Worm (Caenorhabditis elegans) whole organism, L1 larva: ENCODE measurements around the gene srd-36.

Source experiments
- C34B4.2 ChIP-seq: sonication (generic microtip); optimal IDR thresholded peaks from 2 replicates; lab custom pipeline; 2017; ENCODE audit warnings: mild to moderate bottlenecking, missing genetic modification characterization, missing compliant biosample characterization
- F16B12.6 ChIP-seq: fragments of 150-350 bp; optimal IDR thresholded peaks from 2 replicates; lab custom pipeline; 2014; ENCODE audit warnings: missing biosample characterization, missing genetic modification characterization
- Y116A8C.19 ChIP-seq: sonication (generic microtip); optimal IDR thresholded peaks from 2 replicates; lab custom pipeline; 2016; ENCODE audit warnings: missing compliant biosample characterization, missing genetic modification characterization, borderline replicate concordance
- aha-1 ChIP-seq: fragments of 150-350 bp; optimal IDR thresholded peaks from 2 replicates; lab custom pipeline; 2014; ENCODE audit warnings: missing biosample characterization, missing genetic modification characterization
- ceh-63 ChIP-seq: fragments of 200-800 bp; sonication (Bioruptor generic); optimal IDR thresholded peaks from 2 replicates; lab custom pipeline; 2018; ENCODE audit warnings: mild to moderate bottlenecking, missing genetic modification characterization, missing compliant biosample characterization
- ceh-8 ChIP-seq: fragments of 200-800 bp; sonication (Bioruptor generic); optimal IDR thresholded peaks from 2 replicates; lab custom pipeline; 2018; ENCODE audit warnings: mild to moderate bottlenecking, missing genetic modification characterization, moderate library complexity, missing compliant biosample characterization
- ceh-90 ChIP-seq: sonication (generic microtip); optimal IDR thresholded peaks from 2 replicates; lab custom pipeline; 2016; ENCODE audit warnings: missing genetic modification characterization, missing compliant biosample characterization
- ces-1 ChIP-seq: fragments of 150-350 bp; optimal IDR thresholded peaks from 2 replicates; lab custom pipeline; 2014; ENCODE audit warnings: missing biosample characterization, missing genetic modification reagents, missing genetic modification characterization
- dpl-1 ChIP-seq, 3 experiments: fragments of 150-350 bp in 2 of 3; sonication (generic microtip) in 1 of 3; optimal IDR thresholded peaks; 2 replicates each; lab custom pipeline; 2014 to 2017; ENCODE audit warnings: missing biosample characterization in 3 of 3, missing genetic modification characterization in 3 of 3, missing genetic modification reagents in 3 of 3
- dsc-1 ChIP-seq: sonication (generic microtip); optimal IDR thresholded peaks from 2 replicates; lab custom pipeline; 2016; ENCODE audit warnings: mild to moderate bottlenecking, missing genetic modification characterization, missing compliant biosample characterization
- efl-3 ChIP-seq: fragments of 200-800 bp; sonication (Bioruptor generic); optimal IDR thresholded peaks from 2 replicates; lab custom pipeline; 2018; ENCODE audit warnings: mild to moderate bottlenecking, missing genetic modification characterization, missing compliant biosample characterization
- egl-13 ChIP-seq: sonication (generic microtip); optimal IDR thresholded peaks from 2 replicates; lab custom pipeline; 2016; ENCODE audit warnings: missing genotype, missing genetic modification reagents, missing genetic modification characterization, missing compliant biosample characterization
- egl-27 ChIP-seq, 2 experiments: fragments of 150-350 bp in 1 of 2; sonication (generic microtip); optimal IDR thresholded peaks; 3 replicates each; lab custom pipeline; 2017 to 2018; ENCODE audit warnings: missing biosample characterization in 2 of 2, missing genetic modification characterization in 2 of 2, missing genetic modification reagents in 2 of 2
- elt-2 ChIP-seq: sonication (generic microtip); optimal IDR thresholded peaks from 2 replicates; lab custom pipeline; 2016; ENCODE audit warnings: missing genetic modification characterization, mild to moderate bottlenecking, inconsistent platforms, missing compliant biosample characterization, missing genetic modification reagents
- elt-3 ChIP-seq, 6 experiments: fragments of 150-350 bp in 1 of 6; sonication (generic microtip); optimal IDR thresholded peaks; 2 replicates each; lab custom pipeline; 2017 to 2018; ENCODE audit warnings: missing biosample characterization in 6 of 6, missing genetic modification characterization in 6 of 6, inconsistent platforms in 1 of 6
- ets-5 ChIP-seq: fragments of 200-800 bp; sonication (Bioruptor generic); IDR thresholded peaks from 2 replicates; pipeline ENCODE4 v1.3.6; 2022; ENCODE audit warnings: missing genetic modification characterization, missing compliant biosample characterization
- fkh-10 ChIP-seq: sonication (generic microtip); optimal IDR thresholded peaks from 2 replicates; lab custom pipeline; 2017; ENCODE audit warnings: missing biosample characterization, missing genetic modification reagents, missing genetic modification characterization
- fkh-4 ChIP-seq: sonication (generic microtip); optimal IDR thresholded peaks from 2 replicates; lab custom pipeline; 2016; ENCODE audit warnings: missing compliant biosample characterization, missing genetic modification characterization, borderline replicate concordance
- fos-1 ChIP-seq: fragments of 150-350 bp; optimal IDR thresholded peaks from 2 replicates; lab custom pipeline; 2014; ENCODE audit warnings: missing biosample characterization, missing genetic modification characterization
- hlh-4 ChIP-seq: sonication (generic microtip); optimal IDR thresholded peaks from 2 replicates; lab custom pipeline; 2016; ENCODE audit warnings: mild to moderate bottlenecking, missing genetic modification characterization, missing compliant biosample characterization
- isw-1 ChIP-seq: fragments of 200-800 bp; sonication (Bioruptor generic); IDR thresholded peaks from 2 replicates; pipeline ENCODE4 v1.3.6; 2022; ENCODE audit warnings: missing genetic modification characterization, missing compliant biosample characterization
- lin-13 ChIP-seq: fragments of 150-350 bp; optimal IDR thresholded peaks from 2 replicates; lab custom pipeline; 2014; ENCODE audit warnings: missing biosample characterization, missing genetic modification reagents, missing genetic modification characterization
- lin-15B ChIP-seq: fragments of 150-350 bp; sonication (generic microtip); optimal IDR thresholded peaks from 3 replicates; lab custom pipeline; 2014; ENCODE audit warnings: missing biosample characterization, missing genetic modification characterization
- lir-3 ChIP-seq: sonication (generic microtip); optimal IDR thresholded peaks from 2 replicates; lab custom pipeline; 2016; ENCODE audit warnings: mild to moderate bottlenecking, missing genetic modification characterization, moderate library complexity, missing compliant biosample characterization; ENCODE audit not compliant: poor library complexity
- lsy-2 ChIP-seq, 2 experiments: fragments of 150-350 bp; optimal IDR thresholded peaks; 2 replicates each; lab custom pipeline; 2014; ENCODE audit warnings: missing biosample characterization in 2 of 2, missing genetic modification characterization in 2 of 2
- mdl-1 ChIP-seq, 2 experiments: fragments of 150-350 bp; optimal IDR thresholded peaks; 2 replicates each; lab custom pipeline; 2014 to 2017; ENCODE audit warnings: missing biosample characterization in 2 of 2, missing genetic modification characterization in 2 of 2, inconsistent platforms in 1 of 2
- nhr-12 ChIP-seq: sonication (generic microtip); optimal IDR thresholded peaks from 2 replicates; lab custom pipeline; 2017; ENCODE audit warnings: missing biosample characterization, missing genetic modification characterization
- nhr-19 ChIP-seq: fragments of 200-800 bp; sonication (Bioruptor generic); conservative IDR thresholded peaks from 2 replicates; pipeline ENCODE4 v1.3.6; 2022; ENCODE audit warnings: missing genetic modification characterization, missing compliant biosample characterization
- nhr-20 ChIP-seq: sonication (generic microtip); optimal IDR thresholded peaks from 2 replicates; lab custom pipeline; 2016; ENCODE audit warnings: mild to moderate bottlenecking, missing genetic modification characterization, missing compliant biosample characterization
- nhr-237 ChIP-seq: fragments of 150-350 bp; optimal IDR thresholded peaks from 2 replicates; lab custom pipeline; 2014; ENCODE audit warnings: missing biosample characterization, missing genetic modification characterization
- nhr-28 ChIP-seq: fragments of 150-350 bp; optimal IDR thresholded peaks from 2 replicates; lab custom pipeline; 2014; ENCODE audit warnings: missing biosample characterization, missing genetic modification characterization
- nhr-47 ChIP-seq: sonication (generic microtip); optimal IDR thresholded peaks from 2 replicates; lab custom pipeline; 2016; ENCODE audit warnings: mild to moderate bottlenecking, missing genetic modification characterization, moderate library complexity, missing compliant biosample characterization
- nhr-71 ChIP-seq: sonication (generic microtip); optimal IDR thresholded peaks from 2 replicates; lab custom pipeline; 2016; ENCODE audit warnings: mild to moderate bottlenecking, missing genetic modification characterization, moderate library complexity, missing compliant biosample characterization
- nhr-76 ChIP-seq: sonication (generic microtip); optimal IDR thresholded peaks from 2 replicates; lab custom pipeline; 2017; ENCODE audit warnings: missing biosample characterization, missing genetic modification characterization
- nhr-77 ChIP-seq: fragments of 150-350 bp; optimal IDR thresholded peaks from 2 replicates; lab custom pipeline; 2014; ENCODE audit warnings: missing biosample characterization, missing genetic modification characterization
- nhr-84 ChIP-seq: sonication (generic microtip); optimal IDR thresholded peaks from 2 replicates; lab custom pipeline; 2017; ENCODE audit warnings: missing biosample characterization, missing genetic modification characterization
- nhr-85 ChIP-seq: sonication (generic microtip); peaks from one replicate; lab custom pipeline; 2016; ENCODE audit warnings: missing genetic modification characterization, inconsistent platforms, missing compliant biosample characterization
- pax-3 ChIP-seq: fragments of 200-800 bp; sonication (Bioruptor generic); optimal IDR thresholded peaks from 2 replicates; lab custom pipeline; 2018; ENCODE audit warnings: mild to moderate bottlenecking, missing genetic modification characterization, moderate library complexity, missing compliant biosample characterization
- pqm-1 ChIP-seq: sonication (generic microtip); optimal IDR thresholded peaks from 3 replicates; lab custom pipeline; 2017; ENCODE audit warnings: missing biosample characterization, missing genetic modification characterization
- skn-1 ChIP-seq: fragments of 150-350 bp; optimal IDR thresholded peaks from 2 replicates; lab custom pipeline; 2014; ENCODE audit warnings: missing biosample characterization, missing genetic modification characterization
- snpc-4 ChIP-seq: fragments of 150-350 bp; optimal IDR thresholded peaks from 2 replicates; lab custom pipeline; 2014; ENCODE audit warnings: missing biosample characterization, missing genetic modification characterization
- snu-23 ChIP-seq: sonication (generic microtip); optimal IDR thresholded peaks from 2 replicates; lab custom pipeline; 2016; ENCODE audit warnings: missing genetic modification characterization, missing compliant biosample characterization
- swsn-7 ChIP-seq: sonication (generic microtip); optimal IDR thresholded peaks from 2 replicates; lab custom pipeline; 2016; ENCODE audit warnings: missing genetic modification characterization, missing compliant biosample characterization
- tlp-1 ChIP-seq: fragments of 150-350 bp; optimal IDR thresholded peaks from 2 replicates; lab custom pipeline; 2014; ENCODE audit warnings: missing biosample characterization, missing genetic modification characterization
- unc-130 ChIP-seq: fragments of 150-350 bp; optimal IDR thresholded peaks from 2 replicates; lab custom pipeline; 2017; ENCODE audit warnings: missing biosample characterization, missing genetic modification characterization, inconsistent platforms
- unc-30 ChIP-seq: sonication (generic microtip); optimal IDR thresholded peaks from 2 replicates; lab custom pipeline; 2017; ENCODE audit warnings: missing biosample characterization, missing genetic modification characterization
- unc-62 ChIP-seq: fragments of 150-350 bp; optimal IDR thresholded peaks from 2 replicates; lab custom pipeline; 2014; ENCODE audit warnings: missing biosample characterization, missing genetic modification reagents, missing genetic modification characterization
- vab-15 ChIP-seq: sonication (generic microtip); optimal IDR thresholded peaks from 2 replicates; lab custom pipeline; 2017; ENCODE audit warnings: missing genotype, mild to moderate bottlenecking, missing genetic modification characterization, missing compliant biosample characterization
- xbp-1 ChIP-seq: sonication (generic microtip); optimal IDR thresholded peaks from 2 replicates; lab custom pipeline; 2016; ENCODE audit warnings: missing genetic modification characterization, missing compliant biosample characterization
- zag-1 ChIP-seq: fragments of 150-350 bp; optimal IDR thresholded peaks from 2 replicates; lab custom pipeline; 2014; ENCODE audit warnings: missing biosample characterization, missing genetic modification characterization
- zip-4 ChIP-seq: fragments of 200-800 bp; sonication (Bioruptor generic); optimal IDR thresholded peaks from 2 replicates; lab custom pipeline; 2018; ENCODE audit warnings: mild to moderate bottlenecking, missing genetic modification characterization, moderate library complexity, missing compliant biosample characterization
- ztf-11 ChIP-seq, 2 experiments: sonication (generic microtip); optimal IDR thresholded peaks; 2 replicates each; lab custom pipeline; 2016 to 2017; ENCODE audit warnings: missing genetic modification characterization in 2 of 2, missing biosample characterization in 1 of 2, missing compliant biosample characterization in 1 of 2

Gene srd-36

DNA sequence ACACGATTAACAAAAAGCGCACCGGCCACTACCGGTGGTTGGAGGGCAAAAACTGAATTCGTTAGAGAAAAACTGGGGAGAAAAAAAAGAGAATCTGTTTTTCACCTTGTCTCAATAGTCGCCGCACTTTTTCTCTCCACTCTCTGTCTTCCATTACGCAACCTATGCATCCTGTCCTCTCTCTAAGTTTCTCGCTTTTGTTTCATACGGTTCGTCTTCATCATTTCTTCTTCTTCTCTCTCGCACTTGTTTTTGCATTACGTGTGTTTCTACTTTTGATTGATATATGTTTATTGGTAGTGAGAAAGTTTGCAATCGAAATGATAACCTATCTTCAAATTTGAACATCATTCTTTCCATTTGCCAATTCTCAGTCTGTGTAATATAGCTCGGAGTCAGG is 26.0 kb upstream of the srd-36 start (continued):
- peak; percentile 71 for TF ChIP-seq snu-23 (GFP tag; lab: Kevin White, UChicago)
- peak; percentile 36 for TF ChIP-seq vab-15
- TF ChIP-seq elt-3 (tag; optimal IDR thresholded peaks at IDR 0.05; lab: Kevin White, UChicago), result peak in 5 of 6 experiments; percentile 57 to 90 (median 77)
- no peak for TF ChIP-seq elt-2 (tag; lab: Kevin White, UChicago)
- TF ChIP-seq nhr-71, result peak; percentile 79
- no peak for TF ChIP-seq unc-62
- TF ChIP-seq nhr-28 (tag; lab: Kevin White, UChicago), result no peak
- no peak for TF ChIP-seq mdl-1 (tag; optimal IDR thresholded peaks at IDR 0.05; lab: Kevin White, UChicago)
- no peak for TF ChIP-seq pax-3
- TF ChIP-seq lsy-2 (tag; optimal IDR thresholded peaks at IDR 0.05; lab: Kevin White, UChicago), result peak; percentile 25 to 59
- no peak for TF ChIP-seq C34B4.2 (tag; lab: Kevin White, UChicago)
- TF ChIP-seq fkh-4, result no peak
- peak; percentile 30 for TF ChIP-seq lin-13 (GFP tag; lab: Kevin White, UChicago)
- no peak for TF ChIP-seq efl-3 (GFP tag; lab: Kevin White, UChicago)
- no peak for TF ChIP-seq isw-1 (GFP tag; lab: Robert Waterston, UW)
- no peak for TF ChIP-seq hlh-4
- TF ChIP-seq nhr-20 (tag; lab: Kevin White, UChicago), result peak; percentile 68
- no peak for TF ChIP-seq F16B12.6
- no peak for TF ChIP-seq nhr-77
- TF ChIP-seq ztf-11 (tag; optimal IDR thresholded peaks at IDR 0.05; lab: Kevin White, UChicago), result no peak
- no peak for TF ChIP-seq nhr-76
- no peak for TF ChIP-seq fkh-10 (GFP tag; lab: Kevin White, UChicago)
- TF ChIP-seq zag-1 (tag; lab: Kevin White, UChicago), result no peak
- peak in 1 of 3 experiments; percentile 23 for TF ChIP-seq dpl-1 (GFP tag; optimal IDR thresholded peaks at IDR 0.05; lab: Kevin White, UChicago)
- TF ChIP-seq unc-30 (tag; lab: Kevin White, UChicago), result no peak
- TF ChIP-seq swsn-7 (tag; lab: Kevin White, UChicago), result peak; percentile 42
- no peak for TF ChIP-seq lir-3 (tag; lab: Kevin White, UChicago)
- TF ChIP-seq unc-130 (tag; lab: Kevin White, UChicago), result no peak
- no peak for TF ChIP-seq tlp-1 (tag; lab: Kevin White, UChicago)
- no peak for TF ChIP-seq skn-1 (tag; lab: Kevin White, UChicago)
- TF ChIP-seq pqm-1 (tag; lab: Kevin White, UChicago), result no peak
- TF ChIP-seq nhr-19 (GFP tag; lab: Robert Waterston, UW), result peak; percentile 55
- TF ChIP-seq xbp-1 (tag; lab: Kevin White, UChicago), result no peak
- TF ChIP-seq nhr-237 (tag; lab: Kevin White, UChicago), result no peak
- TF ChIP-seq lin-15B (tag; lab: Kevin White, UChicago), result no peak
- TF ChIP-seq ceh-8 (GFP tag; lab: Kevin White, UChicago), result no peak
- no peak for TF ChIP-seq ces-1 (GFP tag; lab: Kevin White, UChicago)

DNA sequence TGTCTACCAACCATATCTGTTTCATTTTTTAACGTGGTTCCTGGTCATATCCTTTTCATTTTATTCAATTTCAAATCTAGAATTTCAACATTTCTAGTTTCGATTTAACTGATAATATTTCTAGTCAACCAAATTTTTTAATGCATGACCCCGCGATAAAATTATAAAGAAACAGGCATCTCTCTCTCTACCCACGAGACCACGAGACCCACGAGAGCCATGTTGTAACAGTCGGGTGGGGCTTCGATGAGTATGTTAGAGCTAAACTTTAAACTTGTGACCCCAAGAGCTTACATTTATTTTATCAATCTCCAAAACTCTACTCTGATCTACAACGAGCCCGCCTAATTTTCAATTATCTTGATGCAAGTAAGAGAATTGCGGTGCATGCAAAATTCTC is 23.7 kb upstream of the srd-36 start:
- TF ChIP-seq ceh-90 (tag; lab: Kevin White, UChicago) (no peak), zip-4 (GFP tag; lab: Kevin White, UChicago) (no peak), nhr-71 (peak; percentile 54), nhr-77 (no peak), mdl-1 (tag; optimal IDR thresholded peaks at IDR 0.05; lab: Kevin White, UChicago) (peak in 1 of 2 experiments; percentile 27), ces-1 (GFP tag; lab: Kevin White, UChicago) (no peak), egl-27 (tag; optimal IDR thresholded peaks at IDR 0.05; lab: Kevin White, UChicago) (no peak), ets-5 (no peak), egl-13 (tag; lab: Kevin White, UChicago) (no peak), vab-15 (no peak), nhr-19 (GFP tag; lab: Robert Waterston, UW) (peak; percentile 43), nhr-47 (tag; lab: Kevin White, UChicago) (no peak), nhr-12 (tag; lab: Kevin White, UChicago) (no peak), C34B4.2 (tag; lab: Kevin White, UChicago) (no peak), Y116A8C.19 (tag; lab: Kevin White, UChicago) (no peak), fos-1 (tag; lab: Kevin White, UChicago) (no peak), nhr-84 (no peak), fkh-10 (GFP tag; lab: Kevin White, UChicago) (no peak), ceh-63 (GFP tag; lab: Kevin White, UChicago) (no peak), aha-1 (tag; lab: Kevin White, UChicago) (no peak), nhr-76 (no peak), nhr-85 (tag; lab: Kevin White, UChicago) (no peak), snpc-4 (tag; lab: Kevin White, UChicago) (no peak), dsc-1 (tag; lab: Kevin White, UChicago) (peak; percentile 5), nhr-28 (tag; lab: Kevin White, UChicago) (no peak)
